Fruit fly (Drosophila melanogaster): ENCODE data around the gene Zaf1.
A peak's percentile ranks its signal among the peaks of the same experiment; 100 is the strongest.

Zaf1 gene

dm6 chr3R:11604654-11605436 lies 20.6 kb downstream of the Zaf1 start (continued):
- peak; percentile 26 for TF ChIP-seq Sox102F (GFP tag; optimal IDR thresholded peaks at IDR 0.05)
- TF ChIP-seq Hr38 (GFP tag; optimal IDR thresholded peaks at IDR 0.05): no peak
- TF ChIP-seq Hr4 (GFP tag; optimal IDR thresholded peaks at IDR 0.05): no peak
- peak; percentile 70 for TF ChIP-seq CG8119 (GFP tag; IDR thresholded peaks at IDR 0.05)
- TF ChIP-seq CG6276 (GFP tag; optimal IDR thresholded peaks at IDR 0.05): peak; percentile 67
- TF ChIP-seq Eip93F (GFP tag; optimal IDR thresholded peaks at IDR 0.05): peak; percentile 10
- no peak for TF ChIP-seq CG34406 (GFP tag; optimal IDR thresholded peaks at IDR 0.05)
- no peak for TF ChIP-seq CG3032 (tag; optimal IDR thresholded peaks at IDR 0.05)
- TF ChIP-seq ss (GFP tag; optimal IDR thresholded peaks at IDR 0.05): peak; percentile 64 to 70
- peak; percentile 7 for TF ChIP-seq vri (GFP tag; optimal IDR thresholded peaks at IDR 0.05)
- TF ChIP-seq CG11902 (GFP tag; optimal IDR thresholded peaks at IDR 0.05): no peak
- no peak for TF ChIP-seq Smox (GFP tag; optimal IDR thresholded peaks at IDR 0.05)
- TF ChIP-seq topi (GFP tag; optimal IDR thresholded peaks at IDR 0.05): no peak
- no peak for TF ChIP-seq CG8632 (GFP tag; optimal IDR thresholded peaks at IDR 0.05)
- TF ChIP-seq CG6163 (GFP tag; IDR thresholded peaks at IDR 0.05): peak; percentile 70; the same call in 2 of the 3 replicates
- peak; percentile 82 for TF ChIP-seq CG15336 (GFP tag; IDR thresholded peaks at IDR 0.05)
- TF ChIP-seq Eip78C (GFP tag): peak; percentile 84
- no peak for TF ChIP-seq Hr39 (GFP tag; optimal IDR thresholded peaks at IDR 0.05)
- TF ChIP-seq lz (GFP tag; optimal IDR thresholded peaks at IDR 0.05): no peak
- no peak for TF ChIP-seq Sox14 (GFP tag; optimal IDR thresholded peaks at IDR 0.05)
- TF ChIP-seq CG3919 (GFP tag; optimal IDR thresholded peaks at IDR 0.05): peak; percentile 8
- peak; percentile 14 for TF ChIP-seq esn (GFP tag; optimal IDR thresholded peaks at IDR 0.05)
- no peak for TF ChIP-seq achi (GFP tag; optimal IDR thresholded peaks at IDR 0.05)
- no peak for TF ChIP-seq spab (GFP tag; optimal IDR thresholded peaks at IDR 0.05)
- peak; percentile 39 for TF ChIP-seq dsx (GFP tag; optimal IDR thresholded peaks at IDR 0.05; ENCODE audit: poor library complexity, severe bottlenecking)
- no peak for TF ChIP-seq svp (GFP tag)
- TF ChIP-seq CG9139 (GFP tag; optimal IDR thresholded peaks at IDR 0.05): peak; percentile 72
- TF ChIP-seq CG11762 (GFP tag; optimal IDR thresholded peaks at IDR 0.05; ENCODE audit: insufficient read depth): no peak

dm6 chr3R:11603136-11603535 lies 22.3 kb downstream of the Zaf1 start:
- TF ChIP-seq Eip78C (GFP tag): peak; percentile 7
- no peak for TF ChIP-seq Lpt (GFP tag; optimal IDR thresholded peaks at IDR 0.05)
- no peak for TF ChIP-seq CG3919 (GFP tag; optimal IDR thresholded peaks at IDR 0.05)
- TF ChIP-seq Smox (GFP tag; optimal IDR thresholded peaks at IDR 0.05): no peak
- TF ChIP-seq eg (GFP tag; IDR thresholded peaks at IDR 0.05): 0 out of 3 replicates have a peak, but pooled peaks have one; percentile 19
- no peak for TF ChIP-seq Eip75B (GFP tag; optimal IDR thresholded peaks at IDR 0.05)
- no peak for TF ChIP-seq dac (GFP tag; optimal IDR thresholded peaks at IDR 0.05)
- TF ChIP-seq svp (GFP tag): peak; percentile 27
- TF ChIP-seq CG7368 (GFP tag; optimal IDR thresholded peaks at IDR 0.05): no peak
- no peak for TF ChIP-seq CG4318 (GFP tag; optimal IDR thresholded peaks at IDR 0.05)
- TF ChIP-seq vri (GFP tag; optimal IDR thresholded peaks at IDR 0.05): no peak
- no peak for TF ChIP-seq Hr4 (GFP tag; optimal IDR thresholded peaks at IDR 0.05)

dm6 chr3R:11595523-11595922 lies 29.9 kb downstream of the Zaf1 start:
- TF ChIP-seq dsx (GFP tag; optimal IDR thresholded peaks at IDR 0.05; ENCODE audit: poor library complexity, severe bottlenecking) (no peak), CG1621 (tag; optimal IDR thresholded peaks at IDR 0.05) (no peak), CG11902 (GFP tag; optimal IDR thresholded peaks at IDR 0.05) (no peak), CG16779 (tag; optimal IDR thresholded peaks at IDR 0.05) (no peak), Met (GFP tag; optimal IDR thresholded peaks at IDR 0.05) (no peak), Sox15 (GFP tag; optimal IDR thresholded peaks at IDR 0.05) (no peak), CG9139 (GFP tag; optimal IDR thresholded peaks at IDR 0.05) (no peak), CG8632 (GFP tag; optimal IDR thresholded peaks at IDR 0.05) (no peak), Eip78C (GFP tag) (peak; percentile 81), net (GFP tag; optimal IDR thresholded peaks at IDR 0.05) (peak; percentile 41), achi (GFP tag; optimal IDR thresholded peaks at IDR 0.05) (peak; percentile 22), Eip75B (GFP tag; optimal IDR thresholded peaks at IDR 0.05) (no peak), acj6 (GFP tag; optimal IDR thresholded peaks at IDR 0.05) (peak; percentile 34), Blimp-1 (GFP tag; optimal IDR thresholded peaks at IDR 0.05) (no peak), spab (GFP tag; optimal IDR thresholded peaks at IDR 0.05) (no peak), CG11294 (GFP tag; IDR thresholded peaks at IDR 0.05) (peak; percentile 44), CG8319 (GFP tag; optimal IDR thresholded peaks at IDR 0.05) (no peak), Ets21C (GFP tag; optimal IDR thresholded peaks at IDR 0.05) (no peak), Hr38 (GFP tag; optimal IDR thresholded peaks at IDR 0.05) (no peak), Sox14 (GFP tag; optimal IDR thresholded peaks at IDR 0.05) (peak; percentile 26), CG6854 (GFP tag; optimal IDR thresholded peaks at IDR 0.05) (no peak), Hr39 (GFP tag; optimal IDR thresholded peaks at IDR 0.05) (peak; percentile 21), Ets96B (tag; optimal IDR thresholded peaks at IDR 0.05) (peak; percentile 5), fd85E (GFP tag; optimal IDR thresholded peaks at IDR 0.05) (no peak)
